Worm (Caenorhabditis elegans) whole organism, midembryonic: ENCODE measurements around the gene ZK512.4.

Source experiments
- T22C8.4 ChIP-seq: fragments of 200-800 bp; sonication (Bioruptor generic); IDR thresholded peaks from 2 replicates; pipeline ENCODE4 v1.3.6; 2022; ENCODE audit warnings: missing genetic modification characterization, missing compliant biosample characterization
- cog-1 ChIP-seq: sonication (generic microtip); optimal IDR thresholded peaks from 2 replicates; lab custom pipeline; 2016; ENCODE audit warnings: missing genetic modification characterization, missing compliant biosample characterization
- flt-1 ChIP-seq: fragments of 200-800 bp; sonication (Bioruptor generic); IDR thresholded peaks from 2 replicates; pipeline ENCODE4 v1.3.6; 2022; ENCODE audit warnings: missing genetic modification characterization, missing compliant biosample characterization
- klf-2 ChIP-seq: fragments of 200-800 bp; sonication (Bioruptor generic); conservative IDR thresholded peaks from 2 replicates; pipeline ENCODE4 v1.3.6; 2022; ENCODE audit warnings: missing genetic modification reagents, missing genetic modification characterization, missing compliant biosample characterization
- med-1 ChIP-seq: sonication (generic microtip); optimal IDR thresholded peaks from 2 replicates; lab custom pipeline; 2017; ENCODE audit warnings: missing genetic modification characterization, mild to moderate bottlenecking, missing compliant biosample characterization, antibody characterized with exemption, missing genetic modification reagents; ENCODE audit not compliant: insufficient read depth
- ref-1 ChIP-seq: fragments of 200-800 bp; sonication (Bioruptor generic); conservative IDR thresholded peaks from 2 replicates; pipeline ENCODE4 v1.3.6; 2022; ENCODE audit warnings: missing genetic modification reagents, missing genetic modification characterization, missing compliant biosample characterization
- tab-1 ChIP-seq: fragments of 200-800 bp; sonication (Bioruptor generic); IDR thresholded peaks from 2 replicates; pipeline ENCODE4 v1.3.6; 2022; ENCODE audit warnings: missing genetic modification characterization, missing compliant biosample characterization
- ztf-23 ChIP-seq: fragments of 200-800 bp; sonication (Bioruptor generic); IDR thresholded peaks from 2 replicates; pipeline ENCODE4 v1.3.6; 2022; ENCODE audit warnings: missing genetic modification reagents, missing genetic modification characterization, missing compliant biosample characterization
- ztf-29 ChIP-seq: fragments of 200-800 bp; sonication (Bioruptor generic); IDR thresholded peaks from 2 replicates; pipeline ENCODE4 v1.3.6; 2022; ENCODE audit warnings: missing genetic modification reagents, missing genetic modification characterization, missing compliant biosample characterization

Gene ZK512.4

DNA sequence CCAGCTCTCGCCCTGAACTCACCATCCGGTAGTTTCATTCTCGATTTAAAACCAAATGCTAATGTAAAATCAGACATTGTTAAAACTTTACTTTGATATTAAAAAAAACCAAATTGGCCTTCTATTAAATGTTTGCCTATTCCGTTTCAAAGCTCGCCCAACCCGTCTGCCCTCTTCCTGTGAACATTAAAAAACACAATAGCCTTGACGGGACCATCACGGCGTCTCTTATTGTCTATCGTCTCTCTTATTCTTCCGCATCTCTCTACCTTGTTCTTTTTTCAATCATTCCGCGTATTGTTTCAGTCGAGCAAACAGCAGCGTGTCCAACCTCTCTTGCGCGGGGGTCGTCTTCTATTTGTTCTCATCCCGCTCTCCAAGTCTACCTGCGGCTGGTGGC, 30.5 kb upstream of the ZK512.4 start, which contains the start of gene ZK512.1:
Gene ZK512.1 (plus strand): TSS at position 301 of the 400 bp plus-strand sequence.
- TF ChIP-seq cog-1 (tag; lab: Kevin White, UChicago) = no peak
- TF ChIP-seq klf-2 (GFP tag; lab: Robert Waterston, UW) = no peak
- no peak for TF ChIP-seq ztf-23
- TF ChIP-seq T22C8.4 (GFP tag; lab: Robert Waterston, UW) = no peak
- no peak for TF ChIP-seq flt-1 (GFP tag; lab: Robert Waterston, UW)
- TF ChIP-seq ref-1 (GFP tag; lab: Robert Waterston, UW) = no peak
- TF ChIP-seq ztf-29 (GFP tag; lab: Robert Waterston, UW) = no peak
- TF ChIP-seq tab-1 (GFP tag; lab: Robert Waterston, UW) = no peak
- TF ChIP-seq med-1 = no peak

DNA sequence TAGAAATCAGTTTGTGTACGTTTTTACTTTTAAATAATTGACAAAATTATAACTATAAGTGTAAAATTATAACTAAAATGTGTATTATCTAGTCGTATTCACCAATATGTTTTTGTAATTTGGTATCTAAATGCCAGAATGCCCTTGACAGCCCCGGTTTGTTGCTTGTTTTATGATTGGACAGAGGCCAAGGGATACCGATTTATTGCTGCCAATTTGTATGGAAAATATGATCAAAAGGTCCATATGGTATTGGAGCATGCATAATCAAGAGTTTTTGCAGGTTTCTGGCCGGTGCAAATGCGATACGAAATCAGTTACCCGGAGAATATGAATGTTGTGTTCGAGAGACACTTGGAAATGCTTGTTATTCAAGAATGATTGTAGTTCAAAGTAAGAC, 29.4 kb upstream of the ZK512.4 start:
- TF ChIP-seq ref-1 (GFP tag; lab: Robert Waterston, UW) = no peak
- no peak for TF ChIP-seq ztf-23
- TF ChIP-seq ztf-29 (GFP tag; lab: Robert Waterston, UW) = no peak
- no peak for TF ChIP-seq cog-1 (tag; lab: Kevin White, UChicago)
- no peak for TF ChIP-seq tab-1 (GFP tag; lab: Robert Waterston, UW)

DNA sequence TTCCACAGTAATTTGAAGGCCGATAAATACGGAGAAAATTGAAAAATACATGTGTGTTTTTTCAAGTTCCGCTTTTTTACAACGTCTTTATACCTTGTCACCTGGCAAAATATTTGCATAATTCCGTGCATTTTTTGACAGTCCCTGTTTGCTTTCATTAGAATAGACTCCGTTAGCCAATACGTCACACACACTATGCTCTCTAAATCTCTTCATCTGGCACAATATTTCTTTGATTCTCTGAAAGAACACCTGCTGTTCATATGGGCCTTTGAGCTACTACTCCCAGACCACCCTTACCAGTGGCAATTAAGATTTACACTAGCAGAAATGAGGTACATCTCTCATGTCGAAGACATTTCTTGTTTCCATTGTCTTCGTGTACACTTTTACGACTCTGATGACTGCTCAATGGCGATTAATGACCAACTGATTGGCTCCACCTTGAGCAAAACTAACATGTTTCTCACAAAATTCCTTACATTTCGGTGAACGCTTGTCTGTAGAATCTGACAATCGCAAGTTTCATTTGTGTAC, 26.8 kb upstream of the ZK512.4 start, which contains the start of gene grl-11:
Gene grl-11 (minus strand): TSS at position 51 of the 537 bp plus-strand sequence.
- TF ChIP-seq klf-2 (GFP tag; lab: Robert Waterston, UW) = no peak

DNA sequence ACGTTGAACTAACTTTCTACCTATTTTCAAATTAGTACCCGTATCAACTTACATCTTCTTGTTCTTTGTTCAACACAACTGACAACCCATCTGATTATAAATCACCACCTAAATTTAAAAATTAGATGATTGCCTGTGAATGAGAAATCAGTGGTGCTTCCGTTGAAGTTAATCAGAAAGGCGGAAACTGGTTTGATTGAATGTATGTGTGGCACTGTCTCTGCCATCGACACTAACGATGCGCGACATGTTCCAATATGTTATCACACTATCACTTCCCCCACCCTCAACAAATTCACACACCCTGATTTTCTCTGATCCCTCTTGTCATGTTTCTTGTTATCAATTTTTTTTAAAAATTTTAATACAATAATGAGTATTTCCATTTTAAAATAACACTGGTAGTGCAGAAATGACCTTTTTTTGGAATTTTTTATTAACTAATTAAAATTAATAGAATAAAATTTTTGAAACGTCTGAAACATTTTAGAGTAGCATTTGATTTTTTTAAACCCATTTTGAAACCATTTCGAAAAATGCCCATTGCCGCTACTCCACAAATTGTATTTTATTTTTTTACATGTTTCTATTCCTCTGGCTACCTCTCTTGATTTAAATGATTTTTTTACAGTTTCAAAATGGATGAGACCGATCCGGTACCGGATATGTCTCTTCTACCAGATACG, 26.1 kb upstream of the ZK512.4 start, which contains the start of gene ced-11:
Gene ced-11 (plus strand): TSS at position 636 of the 686 bp plus-strand sequence.
- no peak for TF ChIP-seq T22C8.4 (GFP tag; lab: Robert Waterston, UW)
- TF ChIP-seq ztf-23 = no peak
- no peak for TF ChIP-seq ztf-29 (GFP tag; lab: Robert Waterston, UW)
- no peak for TF ChIP-seq cog-1 (tag; lab: Kevin White, UChicago)
- TF ChIP-seq tab-1 (GFP tag; lab: Robert Waterston, UW) = no peak
- no peak for TF ChIP-seq flt-1 (GFP tag; lab: Robert Waterston, UW)
- TF ChIP-seq ref-1 (GFP tag; lab: Robert Waterston, UW) = no peak
- TF ChIP-seq med-1 = no peak
- no peak for TF ChIP-seq klf-2 (GFP tag; lab: Robert Waterston, UW)

DNA sequence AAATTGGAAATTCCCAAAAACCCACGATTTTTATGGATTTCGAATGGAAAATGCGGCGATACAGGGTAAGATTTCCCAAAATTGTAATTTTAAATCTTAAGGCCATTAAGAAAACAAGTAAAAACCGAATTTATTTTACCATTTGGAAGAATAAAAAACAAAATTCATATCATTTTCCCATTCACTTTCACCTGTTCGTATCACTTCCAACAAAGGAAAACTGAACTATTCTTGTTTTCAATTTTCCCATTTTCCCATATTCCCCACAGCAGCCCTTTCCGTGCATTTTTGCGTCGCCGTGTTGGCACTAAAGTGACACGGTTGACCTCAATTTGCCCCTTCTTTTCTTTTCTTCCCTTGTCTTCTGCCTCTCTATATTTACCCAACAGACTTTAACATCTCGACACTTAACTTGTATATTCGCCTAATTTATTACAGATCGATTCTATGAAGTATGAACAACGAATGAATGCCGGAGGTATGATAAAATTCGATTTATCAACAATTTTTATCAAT, 19.3 kb upstream of the ZK512.4 start, which contains the start of gene sec-16A.1:
Gene sec-16A.1 (plus strand): TSS at position 51 of the 516 bp plus-strand sequence.
- no peak for TF ChIP-seq ref-1 (GFP tag; lab: Robert Waterston, UW)

DNA sequence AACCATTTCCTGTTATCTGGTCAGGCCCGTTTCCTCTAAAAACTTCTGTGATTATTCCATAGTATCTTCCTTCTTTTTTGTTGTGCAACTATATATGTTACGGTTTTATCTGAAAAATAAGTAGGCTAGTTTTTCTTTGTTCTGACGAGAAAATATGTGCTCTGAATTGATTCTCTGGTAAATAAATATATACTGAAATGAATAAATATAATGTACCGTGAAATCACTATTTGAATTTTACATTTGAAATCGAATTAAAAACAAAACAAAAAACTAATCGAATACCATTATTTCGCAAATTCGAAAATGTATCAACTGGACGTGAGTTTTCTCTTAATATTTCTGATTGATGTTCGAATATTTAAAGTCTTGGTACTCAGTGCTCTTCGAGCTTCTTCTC, 14.6 kb upstream of the ZK512.4 start, which contains the start of gene ZK512.10:
Gene ZK512.10 (plus strand): TSS at position 301 of the 400 bp plus-strand sequence.
- no peak for TF ChIP-seq klf-2 (GFP tag; lab: Robert Waterston, UW)
- no peak for TF ChIP-seq ztf-23
- TF ChIP-seq T22C8.4 (GFP tag; lab: Robert Waterston, UW) = no peak
- no peak for TF ChIP-seq ztf-29 (GFP tag; lab: Robert Waterston, UW)
- no peak for TF ChIP-seq tab-1 (GFP tag; lab: Robert Waterston, UW)
- TF ChIP-seq ref-1 (GFP tag; lab: Robert Waterston, UW) = no peak
- no peak for TF ChIP-seq flt-1 (GFP tag; lab: Robert Waterston, UW)
- TF ChIP-seq med-1 = no peak
- no peak for TF ChIP-seq cog-1 (tag; lab: Kevin White, UChicago)

DNA sequence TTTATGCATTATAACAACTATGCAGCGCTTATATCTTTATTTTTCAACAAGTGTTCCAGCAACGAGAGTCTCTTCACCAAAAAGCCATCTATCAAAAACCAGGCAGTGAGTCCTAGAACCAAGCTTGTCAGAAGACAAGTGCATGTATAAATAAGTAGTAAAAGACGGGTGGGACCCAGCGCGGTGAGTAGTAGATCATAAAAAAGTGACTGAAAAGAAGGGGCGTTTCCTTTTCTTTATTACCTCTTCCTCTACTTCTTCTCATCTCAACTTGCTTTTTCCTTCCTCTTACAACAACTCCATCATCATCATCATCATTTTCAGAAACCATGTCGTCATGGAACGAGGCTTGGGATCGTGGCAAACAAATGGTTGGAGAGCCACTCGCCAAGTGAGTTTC, 8.6 kb upstream of the ZK512.4 start, which contains the start of gene eat-4:
Gene eat-4 (plus strand): TSS at position 301 of the 400 bp plus-strand sequence.
- TF ChIP-seq ztf-23 (no peak), cog-1 (tag; lab: Kevin White, UChicago) (no peak), ztf-29 (GFP tag; lab: Robert Waterston, UW) (no peak), tab-1 (GFP tag; lab: Robert Waterston, UW) (no peak), T22C8.4 (GFP tag; lab: Robert Waterston, UW) (no peak), ref-1 (GFP tag; lab: Robert Waterston, UW) (no peak), flt-1 (GFP tag; lab: Robert Waterston, UW) (no peak), klf-2 (GFP tag; lab: Robert Waterston, UW) (no peak), med-1 (no peak)

DNA sequence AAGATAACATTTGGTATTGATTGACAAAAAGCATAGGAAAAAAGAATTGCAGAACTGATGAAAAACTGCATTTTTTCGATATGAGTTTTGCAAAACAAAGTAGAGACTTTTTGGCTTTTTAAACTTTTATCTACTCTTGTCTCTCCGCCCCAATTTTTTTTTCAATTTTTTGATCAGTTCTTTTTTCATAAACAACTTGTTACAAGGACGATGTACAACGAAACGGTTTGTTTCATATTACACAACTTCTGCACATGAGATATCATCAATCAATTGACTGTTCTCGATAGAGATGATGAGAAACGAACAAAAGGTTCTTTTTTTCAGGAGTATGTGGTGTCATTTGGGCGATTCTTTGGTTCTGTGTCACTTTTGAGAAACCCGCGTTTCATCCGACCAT, 6.5 kb upstream of the ZK512.4 start, which contains the start of gene ZK512.7:
Gene ZK512.7 (minus strand): TSS at position 101 of the 400 bp plus-strand sequence.
- no peak for TF ChIP-seq ztf-29 (GFP tag; lab: Robert Waterston, UW)
- TF ChIP-seq T22C8.4 (GFP tag; lab: Robert Waterston, UW) = no peak
- no peak for TF ChIP-seq cog-1 (tag; lab: Kevin White, UChicago)

DNA sequence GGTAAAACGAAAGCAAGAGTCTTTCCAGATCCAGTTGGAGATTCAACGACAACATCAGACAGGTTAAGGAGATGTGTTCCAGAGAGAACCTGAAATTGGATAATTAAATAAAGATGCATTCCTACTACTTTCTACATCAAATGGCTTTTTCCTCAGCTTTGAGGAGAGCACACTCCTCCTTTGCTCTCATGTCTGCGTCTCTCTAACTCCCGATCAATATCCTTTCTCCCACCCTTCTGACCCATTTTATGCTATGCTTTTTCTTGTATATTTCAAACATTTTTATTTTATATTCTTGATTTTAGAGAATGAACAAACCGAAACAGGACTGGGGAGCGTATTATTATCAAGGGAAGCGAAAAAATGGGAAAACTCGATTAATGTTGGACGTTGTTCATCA, 1.2 kb upstream of the ZK512.4 start, which contains the start of gene ZK512.11:
Gene ZK512.11 (plus strand): TSS at position 301 of the 400 bp plus-strand sequence.
- TF ChIP-seq ref-1 (GFP tag; lab: Robert Waterston, UW) = no peak
- TF ChIP-seq T22C8.4 (GFP tag; lab: Robert Waterston, UW) = peak; percentile 23; the same call in 1 of the 2 replicates

DNA sequence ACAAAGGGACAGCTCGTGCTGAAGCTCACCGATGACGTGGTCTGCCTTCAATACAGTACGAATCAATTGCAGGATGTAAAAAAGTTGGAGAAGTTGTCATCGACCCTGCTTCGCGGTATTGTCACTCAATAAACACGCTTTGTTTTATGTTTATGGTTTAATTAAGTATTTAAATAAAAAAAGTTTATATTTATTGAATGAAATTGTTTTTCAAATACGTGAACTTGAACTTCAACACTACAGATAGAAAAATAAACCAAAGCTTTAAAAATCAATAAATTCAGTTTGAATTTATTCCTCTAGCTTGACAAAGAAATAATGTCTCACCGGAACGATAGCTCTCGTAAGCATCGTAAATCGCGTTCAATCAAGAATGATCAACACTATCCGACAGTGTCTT, 625 bp downstream of the ZK512.4 start, which contains the start of gene ZK512.8:
Gene ZK512.8 (plus strand): TSS at position 301 of the 400 bp plus-strand sequence.
- TF ChIP-seq ztf-29 (GFP tag; lab: Robert Waterston, UW) (no peak), med-1 (no peak), flt-1 (GFP tag; lab: Robert Waterston, UW) (no peak), cog-1 (tag; lab: Kevin White, UChicago) (no peak), klf-2 (GFP tag; lab: Robert Waterston, UW) (no peak), T22C8.4 (GFP tag; lab: Robert Waterston, UW) (no peak), ref-1 (GFP tag; lab: Robert Waterston, UW) (no peak), tab-1 (GFP tag; lab: Robert Waterston, UW) (no peak), ztf-23 (no peak)
